Worm (Caenorhabditis elegans) whole organism, young adult: ENCODE measurements around the gene W01B6.3.

Experiments used
- B0019.2 ChIP-seq: fragments of 200-800 bp; sonication (Bioruptor generic); conservative IDR thresholded peaks from 2 replicates; pipeline ENCODE4 v1.3.6; 2022; ENCODE audit warnings: missing genetic modification reagents, missing genetic modification characterization, missing compliant biosample characterization
- F22D6.2 ChIP-seq: sonication (generic microtip); optimal IDR thresholded peaks from 2 replicates; lab custom pipeline; 2016; ENCODE audit warnings: mild to moderate bottlenecking, missing genetic modification characterization, missing compliant biosample characterization
- K11D2.4 ChIP-seq: fragments of 200-800 bp; sonication (Bioruptor generic); IDR thresholded peaks from 2 replicates; pipeline ENCODE4 v1.3.6; 2022; ENCODE audit warnings: missing genetic modification reagents, missing genetic modification characterization, missing compliant biosample characterization
- K12H6.12 ChIP-seq: fragments of 200-800 bp; sonication (Bioruptor generic); optimal IDR thresholded peaks from 2 replicates; lab custom pipeline; 2018; ENCODE audit warnings: mild to moderate bottlenecking, missing genetic modification characterization, missing compliant biosample characterization
- akir-1 ChIP-seq: fragments of 200-800 bp; sonication (Bioruptor generic); optimal IDR thresholded peaks from 2 replicates; lab custom pipeline; 2018; ENCODE audit warnings: mild to moderate bottlenecking, missing genetic modification characterization, moderate library complexity, missing compliant biosample characterization
- aptf-2 ChIP-seq: fragments of 200-800 bp; sonication (Bioruptor generic); conservative IDR thresholded peaks from 2 replicates; pipeline ENCODE4 v1.3.6; 2022; ENCODE audit warnings: missing genetic modification reagents, missing genetic modification characterization, missing compliant biosample characterization
- athp-1 ChIP-seq: sonication (generic microtip); optimal IDR thresholded peaks from 2 replicates; lab custom pipeline; 2017; ENCODE audit warnings: mild to moderate bottlenecking, missing genetic modification characterization, missing compliant biosample characterization
- ceh-79 ChIP-seq: sonication (generic microtip); optimal IDR thresholded peaks from 2 replicates; lab custom pipeline; 2017; ENCODE audit warnings: mild to moderate bottlenecking, missing genetic modification characterization, missing compliant biosample characterization
- ceh-91 ChIP-seq: fragments of 200-800 bp; sonication (Bioruptor generic); IDR thresholded peaks from 2 replicates; pipeline ENCODE4 v1.3.6; 2022; ENCODE audit warnings: missing genetic modification reagents, missing genetic modification characterization, missing compliant biosample characterization
- die-1 ChIP-seq: sonication (generic microtip); optimal IDR thresholded peaks from 2 replicates; lab custom pipeline; 2016; ENCODE audit warnings: missing genotype, mild to moderate bottlenecking, missing genetic modification characterization, missing compliant biosample characterization
- egrh-3 ChIP-seq: fragments of 200-800 bp; sonication (Bioruptor generic); IDR thresholded peaks from 2 replicates; pipeline ENCODE4 v1.3.6; 2022; ENCODE audit warnings: missing genetic modification reagents, missing genetic modification characterization, missing compliant biosample characterization
- ekl-4 ChIP-seq: fragments of 200-800 bp; sonication (Bioruptor generic); IDR thresholded peaks from 2 replicates; pipeline ENCODE4 v1.3.6; 2022; ENCODE audit warnings: missing genetic modification reagents, missing genetic modification characterization, missing compliant biosample characterization
- gei-17 ChIP-seq: fragments of 200-800 bp; sonication (Bioruptor generic); optimal IDR thresholded peaks from 2 replicates; lab custom pipeline; 2018; ENCODE audit warnings: mild to moderate bottlenecking, missing genetic modification characterization, missing compliant biosample characterization
- hsf-1 ChIP-seq: fragments of 200-800 bp; sonication (Bioruptor generic); IDR thresholded peaks from 2 replicates; pipeline ENCODE4 v1.3.6; 2022; ENCODE audit warnings: missing genetic modification reagents, missing genetic modification characterization, missing compliant biosample characterization
- lsl-1 ChIP-seq: fragments of 200-800 bp; sonication (Bioruptor generic); optimal IDR thresholded peaks from 2 replicates; lab custom pipeline; 2018; ENCODE audit warnings: mild to moderate bottlenecking, missing genetic modification characterization, moderate library complexity, missing compliant biosample characterization
- madf-6 ChIP-seq: fragments of 200-800 bp; sonication (Bioruptor generic); IDR thresholded peaks from 2 replicates; pipeline ENCODE4 v1.3.6; 2022; ENCODE audit warnings: missing genetic modification reagents, missing genetic modification characterization, missing compliant biosample characterization
- mcd-1 ChIP-seq: fragments of 200-800 bp; sonication (Bioruptor generic); IDR thresholded peaks from 2 replicates; pipeline ENCODE4 v1.3.6; 2022; ENCODE audit warnings: missing genetic modification reagents, missing genetic modification characterization, missing compliant biosample characterization
- nfya-2 ChIP-seq: fragments of 200-800 bp; sonication (Bioruptor generic); IDR thresholded peaks from 2 replicates; pipeline ENCODE4 v1.3.6; 2022; ENCODE audit warnings: missing genetic modification reagents, missing genetic modification characterization, missing compliant biosample characterization
- nhr-120 ChIP-seq: fragments of 200-800 bp; sonication (Bioruptor generic); IDR thresholded peaks from 2 replicates; pipeline ENCODE4 v1.3.6; 2022; ENCODE audit warnings: missing genetic modification characterization, missing compliant biosample characterization
- nhr-80 ChIP-seq: sonication (generic microtip); optimal IDR thresholded peaks from 2 replicates; lab custom pipeline; 2016; ENCODE audit warnings: missing genetic modification characterization, missing compliant biosample characterization
- pbrm-1 ChIP-seq: fragments of 200-800 bp; sonication (Bioruptor generic); IDR thresholded peaks from 2 replicates; pipeline ENCODE4 v1.3.6; 2022; ENCODE audit warnings: missing genetic modification reagents, missing genetic modification characterization, missing compliant biosample characterization
- pha-4 ChIP-seq: fragments of 150-350 bp; sonication (generic microtip); optimal IDR thresholded peaks from 2 replicates; lab custom pipeline; 2014; ENCODE audit warnings: missing biosample characterization, missing genetic modification reagents, missing genetic modification characterization
- rec-8 ChIP-seq, 2 experiments: sonication (generic microtip); optimal IDR thresholded peaks; 2 replicates each; lab custom pipeline; 2016; ENCODE audit warnings: mild to moderate bottlenecking in 2 of 2, missing genetic modification characterization in 2 of 2, missing genetic modification reagents in 2 of 2, missing genotype in 2 of 2, missing biosample characterization in 1 of 2, missing compliant biosample characterization in 1 of 2, moderate library complexity in 1 of 2
- repo-1 ChIP-seq: sonication (generic microtip); optimal IDR thresholded peaks from 2 replicates; lab custom pipeline; 2017; ENCODE audit warnings: mild to moderate bottlenecking, missing genetic modification characterization, missing compliant biosample characterization
- rpc-1 ChIP-seq, 2 experiments: fragments of 150-350 bp in 1 of 2; sonication (generic microtip) in 1 of 2; optimal IDR thresholded peaks; 2 replicates each; lab custom pipeline; 2014 to 2018; ENCODE audit warnings: missing biosample characterization in 1 of 2, missing genetic modification characterization in 1 of 2, missing genetic modification reagents in 1 of 2, missing genotype in 1 of 2
- sdz-38 ChIP-seq: sonication (generic microtip); optimal IDR thresholded peaks from 2 replicates; lab custom pipeline; 2016; ENCODE audit warnings: missing genotype, missing genetic modification characterization, missing compliant biosample characterization
- snpc-1.1 ChIP-seq: sonication (generic microtip); optimal IDR thresholded peaks from 2 replicates; lab custom pipeline; 2017; ENCODE audit warnings: missing genetic modification characterization, mild to moderate bottlenecking, missing compliant biosample characterization, antibody characterized with exemption, moderate library complexity, missing genotype, missing genetic modification reagents; ENCODE audit not compliant: insufficient read depth
- snpc-3.4 ChIP-seq: sonication (generic microtip); optimal IDR thresholded peaks from 2 replicates; lab custom pipeline; 2017; ENCODE audit warnings: missing genetic modification characterization, mild to moderate bottlenecking, missing compliant biosample characterization, antibody characterized with exemption, moderate library complexity, missing genotype, missing genetic modification reagents
- snpc-4 ChIP-seq, 5 experiments: fragments of 150-350 bp in 1 of 5; sonication (generic microtip) in 4 of 5; optimal IDR thresholded peaks; 2 replicates each; lab custom pipeline; 2014 to 2018; ENCODE audit warnings: missing genetic modification characterization in 5 of 5, missing biosample characterization in 3 of 5, antibody characterized with exemption in 2 of 5, mild to moderate bottlenecking in 2 of 5, missing compliant biosample characterization in 2 of 5, missing genotype in 2 of 5, moderate library complexity in 2 of 5, missing genetic modification reagents in 1 of 5
- somi-1 ChIP-seq: fragments of 200-800 bp; sonication (Bioruptor generic); optimal IDR thresholded peaks from 2 replicates; lab custom pipeline; 2018; ENCODE audit warnings: mild to moderate bottlenecking, missing genetic modification characterization, missing compliant biosample characterization
- sptf-2 ChIP-seq: fragments of 200-800 bp; sonication (Bioruptor generic); optimal IDR thresholded peaks from 2 replicates; lab custom pipeline; 2018; ENCODE audit warnings: mild to moderate bottlenecking, missing genetic modification characterization, missing compliant biosample characterization
- tbx-9 ChIP-seq: sonication (generic microtip); optimal IDR thresholded peaks from 2 replicates; lab custom pipeline; 2016; ENCODE audit warnings: borderline replicate concordance, missing genetic modification characterization, inconsistent platforms, missing compliant biosample characterization
- zfh-2 ChIP-seq: fragments of 200-800 bp; sonication (Bioruptor generic); conservative IDR thresholded peaks from 2 replicates; pipeline ENCODE4 v1.3.6; 2022; ENCODE audit warnings: missing genetic modification reagents, missing genetic modification characterization, missing compliant biosample characterization

W01B6.3 gene

DNA sequence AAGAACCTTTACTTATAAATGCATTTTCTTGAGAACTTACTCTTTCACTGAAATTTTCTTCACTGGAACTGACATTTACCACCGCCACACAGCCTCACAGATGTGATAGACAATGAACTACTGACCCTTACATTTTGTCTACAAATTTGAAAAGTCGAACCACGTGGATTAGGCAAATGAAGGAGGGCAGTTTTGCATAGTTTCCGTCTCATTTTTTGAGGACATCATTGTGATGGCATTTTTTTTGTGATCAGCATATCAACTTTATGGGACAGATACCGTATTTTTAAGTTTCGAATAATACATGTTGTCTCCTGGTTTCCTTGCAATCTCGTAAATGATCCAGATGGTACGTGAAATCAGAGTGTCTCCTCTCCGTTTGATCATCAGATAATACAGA lies at the start of gene W01B6.3:
Gene W01B6.3, minus strand, starts transcription at position 101 of the 400 bp plus-strand sequence.
- no peak for TF ChIP-seq nfya-2 (GFP tag; lab: Robert Waterston, UW)
- TF ChIP-seq sdz-38 (tag; lab: Kevin White, UChicago) = no peak
- TF ChIP-seq sptf-2 (GFP tag; lab: Kevin White, UChicago) = no peak
- no peak for TF ChIP-seq snpc-4 (GFP tag; optimal IDR thresholded peaks at IDR 0.05; lab: Kevin White, UChicago)
- no peak for TF ChIP-seq snpc-4 (tag; optimal IDR thresholded peaks at IDR 0.05; lab: Kevin White, UChicago)
- no peak for TF ChIP-seq madf-6 (GFP tag; lab: Robert Waterston, UW)
- no peak for TF ChIP-seq tbx-9 (tag; lab: Kevin White, UChicago)
- TF ChIP-seq rpc-1 (optimal IDR thresholded peaks at IDR 0.05; lab: Kevin White, UChicago) = no peak
- no peak for TF ChIP-seq rpc-1 (tag; optimal IDR thresholded peaks at IDR 0.05; lab: Kevin White, UChicago)
- no peak for TF ChIP-seq hsf-1 (GFP tag; lab: Robert Waterston, UW)
- no peak for TF ChIP-seq ceh-91 (GFP tag; lab: Robert Waterston, UW)
- TF ChIP-seq mcd-1 (GFP tag; lab: Robert Waterston, UW) = no peak
- TF ChIP-seq die-1 (tag; lab: Kevin White, UChicago) = no peak
- TF ChIP-seq egrh-3 (GFP tag; lab: Robert Waterston, UW) = no peak
- TF ChIP-seq zfh-2 (GFP tag; lab: Robert Waterston, UW) = no peak
- no peak for TF ChIP-seq nhr-120 (GFP tag; lab: Robert Waterston, UW)
- no peak for TF ChIP-seq B0019.2 (GFP tag; lab: Robert Waterston, UW)
- no peak for TF ChIP-seq somi-1 (GFP tag; lab: Kevin White, UChicago)
- no peak for TF ChIP-seq repo-1 (tag; lab: Kevin White, UChicago)
- TF ChIP-seq rec-8 (tag; optimal IDR thresholded peaks at IDR 0.05; lab: Kevin White, UChicago) = no peak
- no peak for TF ChIP-seq K11D2.4 (GFP tag; lab: Robert Waterston, UW)
- TF ChIP-seq gei-17 (GFP tag; lab: Kevin White, UChicago) = no peak

- TF ChIP-seq K12H6.12 (tag; lab: Kevin White, UChicago) (no peak), mcd-1 (GFP tag; lab: Robert Waterston, UW) (no peak), aptf-2 (no peak), K11D2.4 (GFP tag; lab: Robert Waterston, UW) (no peak), tbx-9 (tag; lab: Kevin White, UChicago) (no peak), die-1 (tag; lab: Kevin White, UChicago) (no peak), ceh-79 (tag; lab: Kevin White, UChicago) (no peak), athp-1 (tag; lab: Kevin White, UChicago) (no peak)
Observed at ce11 chrIV:10122205-10122604, 49.8 kb upstream of the W01B6.3 start, which contains the start of gene irld-21. TSS of gene irld-21 (minus strand) at chrIV:10122305.

DNA sequence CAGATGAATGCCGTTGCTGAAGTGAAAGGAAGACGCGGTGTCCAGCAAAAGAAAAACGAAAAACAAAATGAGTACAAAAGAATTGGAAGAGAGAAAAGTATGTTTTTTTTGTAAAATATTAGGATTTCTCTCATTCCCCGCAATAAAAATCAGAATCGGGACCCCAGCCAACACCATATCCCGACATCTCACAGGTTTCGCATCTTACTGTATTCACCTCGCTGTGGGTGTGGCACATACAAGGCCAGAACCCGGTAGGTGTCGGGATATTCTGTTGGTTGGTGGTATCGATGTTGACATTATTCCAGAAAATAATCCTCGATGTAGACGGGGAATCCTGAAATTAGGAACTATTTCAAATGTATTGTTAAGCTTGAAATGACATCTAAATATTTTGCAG lies 44.3 kb upstream of the W01B6.3 start:
- TF ChIP-seq F22D6.2 (tag; lab: Kevin White, UChicago) = no peak
- TF ChIP-seq snpc-3.4 = peak; percentile 19
- no peak for TF ChIP-seq nhr-80 (tag; lab: Kevin White, UChicago)
- no peak for TF ChIP-seq B0019.2 (GFP tag; lab: Robert Waterston, UW)
- TF ChIP-seq gei-17 (GFP tag; lab: Kevin White, UChicago) = no peak
- peak; percentile 85 for TF ChIP-seq snpc-1.1
- TF ChIP-seq pha-4 (tag; lab: Kevin White, UChicago) = no peak
- TF ChIP-seq madf-6 (GFP tag; lab: Robert Waterston, UW) = 0 out of 2 replicates have a peak, but pooled peaks have one; percentile 17
- TF ChIP-seq akir-1 (GFP tag; lab: Kevin White, UChicago) = no peak
- peak; percentile 72 for TF ChIP-seq snpc-4 (GFP tag; optimal IDR thresholded peaks at IDR 0.05; lab: Kevin White, UChicago)
- peak; percentile 53 to 91 (median 68) for TF ChIP-seq snpc-4 (tag; optimal IDR thresholded peaks at IDR 0.05; lab: Kevin White, UChicago)
- TF ChIP-seq lsl-1 (GFP tag; lab: Kevin White, UChicago) = peak; percentile 17
- TF ChIP-seq pbrm-1 (GFP tag; lab: Robert Waterston, UW) = no peak
- no peak for TF ChIP-seq repo-1 (tag; lab: Kevin White, UChicago)
- TF ChIP-seq ekl-4 (GFP tag; lab: Robert Waterston, UW) = no peak
